Fruit fly (Drosophila melanogaster): ENCODE results near the gene CG10337.

CG10337 gene

DNA sequence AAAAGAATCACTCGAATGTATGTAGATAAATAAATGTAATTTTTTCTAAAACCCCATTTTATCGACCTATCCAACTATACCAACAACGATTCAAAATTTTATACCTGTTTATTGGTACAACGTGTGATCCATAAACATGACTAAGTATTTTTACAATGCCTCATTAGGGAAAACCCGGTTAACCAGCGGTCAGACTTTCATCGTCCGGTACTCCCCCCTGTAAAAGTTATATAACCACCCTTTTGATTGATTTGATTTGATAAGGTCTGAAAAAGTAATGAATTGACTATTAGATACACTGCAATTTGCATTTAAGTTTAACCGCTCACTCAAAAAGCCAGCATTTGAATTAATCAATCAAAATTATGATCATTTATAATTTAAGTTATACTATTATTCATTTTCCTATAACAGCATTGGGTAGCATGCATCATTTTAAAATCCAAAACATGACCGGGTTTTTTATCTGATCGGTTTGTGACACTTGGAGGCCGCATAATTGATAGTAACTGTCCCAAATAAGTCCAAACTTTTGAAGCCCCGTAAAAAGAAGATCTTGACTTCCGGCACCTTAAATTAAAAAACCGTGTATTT lies 20.6 kb upstream of the CG10337 start:
- no peak for TF ChIP-seq Dif (GFP tag; optimal IDR thresholded peaks at IDR 0.05; ENCODE audit: partially characterized antibody)
- TF ChIP-seq HLH106 (tag; optimal IDR thresholded peaks at IDR 0.05), result no peak
- TF ChIP-seq Mio (GFP tag; optimal IDR thresholded peaks at IDR 0.05), result no peak
- no peak for TF ChIP-seq Rel (GFP tag; optimal IDR thresholded peaks at IDR 0.05)
- TF ChIP-seq Rel (tag; optimal IDR thresholded peaks at IDR 0.05), result peak; percentile 86
- no peak for TF ChIP-seq CG32264 (GFP tag; optimal IDR thresholded peaks at IDR 0.05)
- no peak for TF ChIP-seq CG9705 (GFP tag; optimal IDR thresholded peaks at IDR 0.05)

DNA sequence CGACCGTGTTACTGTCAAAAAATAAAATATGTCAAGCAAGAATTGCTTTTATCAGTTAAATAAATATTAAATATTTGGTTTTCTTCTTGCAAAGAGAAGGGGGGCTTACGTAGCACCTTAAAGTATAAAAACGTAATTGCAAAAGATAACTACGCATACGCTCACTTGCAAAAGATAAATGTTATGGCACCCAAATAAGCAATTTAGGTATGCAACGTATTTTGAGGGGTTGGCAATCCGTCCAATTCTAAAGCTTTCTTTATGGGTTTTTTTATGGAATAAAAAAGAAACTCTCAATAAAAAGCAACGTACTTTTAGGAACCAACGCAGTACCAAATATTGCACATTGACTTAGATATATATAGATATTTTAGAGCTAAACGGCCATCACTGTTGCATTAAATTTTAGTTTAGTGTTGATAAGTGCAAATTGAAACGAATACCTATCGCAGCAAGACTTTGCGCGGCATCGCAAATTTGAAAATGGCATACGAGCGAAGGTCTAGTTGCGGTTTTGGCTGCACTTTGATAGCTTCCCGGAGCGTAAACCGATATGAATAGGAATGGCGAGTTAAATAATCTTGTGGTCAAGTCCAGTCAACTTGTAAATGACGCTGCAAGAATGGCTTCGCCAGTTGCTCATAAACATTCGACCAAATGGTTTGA lies 18.6 kb upstream of the CG10337 start, which contains the start of gene CG13077:
TSS of gene CG13077 (plus strand) at position 631 of the 666 bp plus-strand sequence.
- TF ChIP-seq Myc (optimal IDR thresholded peaks at IDR 0.05) (peak; percentile 75), Dif (GFP tag; optimal IDR thresholded peaks at IDR 0.05; ENCODE audit: partially characterized antibody) (peak; percentile 28), Jra (GFP tag; optimal IDR thresholded peaks at IDR 0.05) (no peak)

DNA sequence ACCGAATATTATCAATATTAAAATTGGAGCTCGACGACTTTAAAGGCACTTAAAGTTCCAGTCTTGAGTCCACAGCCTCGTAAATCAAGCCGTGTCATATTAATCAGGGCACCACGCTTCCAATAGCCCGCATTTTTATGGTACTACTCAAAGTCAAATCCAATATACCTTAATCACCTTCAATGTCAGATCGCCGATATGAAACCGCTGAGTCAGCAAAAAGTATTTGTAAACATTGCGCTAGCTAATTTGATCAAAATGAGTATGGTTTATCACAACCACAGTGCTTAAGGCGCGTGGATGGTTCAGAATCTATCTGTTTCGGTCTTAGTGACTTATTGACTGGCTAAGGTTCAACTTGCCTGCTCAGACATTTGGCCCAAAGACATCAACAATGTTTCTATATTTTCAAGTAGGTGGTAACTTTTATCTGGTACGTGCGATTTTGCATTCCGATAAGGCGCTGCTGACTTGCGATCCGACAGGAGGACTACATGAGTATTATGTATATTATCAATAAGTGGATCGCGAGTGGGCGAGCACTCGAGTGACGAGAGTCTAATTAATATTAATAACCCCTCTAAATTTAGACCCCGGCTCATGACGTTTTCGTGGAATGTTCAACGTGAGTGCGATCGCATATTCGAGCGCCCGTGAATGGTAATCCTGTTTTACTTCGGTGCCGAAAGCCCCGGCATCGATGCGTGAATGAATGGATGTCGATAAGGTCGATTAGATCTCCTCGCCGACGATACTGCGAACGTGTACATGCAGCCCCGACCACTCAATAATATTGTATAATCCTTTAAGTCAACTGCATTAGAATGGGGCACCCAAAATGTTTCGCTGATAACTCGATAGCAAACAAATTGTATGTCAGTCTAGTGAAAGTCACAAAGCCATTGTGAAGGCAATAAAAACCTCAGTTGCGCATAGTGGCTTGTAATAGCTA lies 16.5 kb upstream of the CG10337 start, which contains the start of gene CG13078:
TSS of gene CG13078 (plus strand) at position 902 of the 952 bp plus-strand sequence.
- TF ChIP-seq h (GFP tag; optimal IDR thresholded peaks at IDR 0.05), result peak; percentile 16
- no peak for TF ChIP-seq N (GFP tag; optimal IDR thresholded peaks at IDR 0.05)

DNA sequence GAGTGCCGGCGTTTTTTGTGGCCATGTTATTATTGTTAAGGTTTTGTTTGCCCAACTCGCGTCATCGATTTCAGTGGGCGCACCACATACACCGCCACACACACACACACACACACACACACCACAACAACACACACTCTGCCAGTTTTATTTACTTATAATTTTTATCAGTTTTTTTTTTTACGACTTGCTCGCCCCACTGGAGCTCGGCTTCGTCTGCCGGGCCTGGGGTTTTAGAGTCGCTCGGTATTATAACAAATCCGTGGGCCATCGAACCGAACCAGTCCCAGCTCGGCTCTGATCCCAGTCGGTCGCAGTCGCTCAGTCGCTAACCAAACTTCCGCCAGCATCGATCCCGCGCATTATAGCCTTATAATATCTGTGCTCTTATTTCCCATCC lies 2.7 kb upstream of the CG10337 start:
- TF ChIP-seq Dfd (GFP tag; optimal IDR thresholded peaks at IDR 0.05) (no peak), ey (GFP tag; optimal IDR thresholded peaks at IDR 0.05) (no peak), Vsx2 (GFP tag; optimal IDR thresholded peaks at IDR 0.05; ENCODE audit: partially characterized antibody) (peak; percentile 16), sage (GFP tag; optimal IDR thresholded peaks at IDR 0.05) (no peak), Abd-B (GFP tag; optimal IDR thresholded peaks at IDR 0.05) (no peak), br (GFP tag; optimal IDR thresholded peaks at IDR 0.05) (peak; percentile 64), woc (GFP tag; optimal IDR thresholded peaks at IDR 0.05) (no peak), Dif (GFP tag; optimal IDR thresholded peaks at IDR 0.05; ENCODE audit: partially characterized antibody) (peak; percentile 8), OdsH (GFP tag; optimal IDR thresholded peaks at IDR 0.05) (peak; percentile 1), Hr83 (GFP tag; optimal IDR thresholded peaks at IDR 0.05; ENCODE audit: poor library complexity, severe bottlenecking) (peak; percentile 42), fru (GFP tag; optimal IDR thresholded peaks at IDR 0.05) (peak; percentile 56), Hnf4 (GFP tag; optimal IDR thresholded peaks at IDR 0.05) (no peak), psq (GFP tag; optimal IDR thresholded peaks at IDR 0.05) (peak; percentile 49), dmrt93B (GFP tag; optimal IDR thresholded peaks at IDR 0.05) (no peak), h (GFP tag; optimal IDR thresholded peaks at IDR 0.05) (peak; percentile 37), Rel (GFP tag; optimal IDR thresholded peaks at IDR 0.05) (peak; percentile 17), Rel (tag; optimal IDR thresholded peaks at IDR 0.05) (peak; percentile 82), Jra (GFP tag; optimal IDR thresholded peaks at IDR 0.05) (peak; percentile 6)

DNA sequence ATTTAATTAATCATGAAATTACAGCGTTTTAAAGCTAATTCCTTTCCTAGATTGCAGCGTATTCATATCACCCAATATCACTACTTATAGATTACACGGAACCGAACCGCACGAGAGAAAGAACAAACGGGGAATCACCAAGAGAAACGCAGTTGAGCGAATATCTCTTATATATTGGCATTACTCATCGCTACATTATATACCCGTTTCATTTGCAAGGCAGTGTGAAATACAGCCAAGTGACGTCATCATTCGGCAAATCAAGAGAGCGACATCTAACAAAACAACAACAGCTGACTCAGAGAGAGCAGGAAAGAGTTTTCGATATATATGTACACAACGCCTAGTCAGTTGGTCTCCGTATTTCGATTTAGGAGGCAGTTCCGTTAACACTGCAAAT lies 1.4 kb upstream of the CG10337 start, which contains the start of gene Tep4:
TSS of gene Tep4 (plus strand) at position 350 of the 400 bp plus-strand sequence.
- no peak for TF ChIP-seq dmrt93B (GFP tag; optimal IDR thresholded peaks at IDR 0.05)
- peak; percentile 36 for TF ChIP-seq Rel (GFP tag; optimal IDR thresholded peaks at IDR 0.05)
- peak; percentile 99 for TF ChIP-seq Rel (tag; optimal IDR thresholded peaks at IDR 0.05)
- TF ChIP-seq HLH106 (tag; optimal IDR thresholded peaks at IDR 0.05), result no peak
- TF ChIP-seq Sp1 (GFP tag; optimal IDR thresholded peaks at IDR 0.05), result no peak
- no peak for TF ChIP-seq jim (GFP tag; optimal IDR thresholded peaks at IDR 0.05)
- no peak for TF ChIP-seq foxo (GFP tag; optimal IDR thresholded peaks at IDR 0.05)
- TF ChIP-seq CG9705 (GFP tag; optimal IDR thresholded peaks at IDR 0.05), result no peak
- TF ChIP-seq Jra (GFP tag; optimal IDR thresholded peaks at IDR 0.05), result peak; percentile 35
- no peak for TF ChIP-seq Hr83 (GFP tag; optimal IDR thresholded peaks at IDR 0.05; ENCODE audit: poor library complexity, severe bottlenecking)
- TF ChIP-seq dl (GFP tag; optimal IDR thresholded peaks at IDR 0.05; ENCODE audit: insufficient read depth in 1 of 2, partially characterized antibody in 2 of 2), result peak; percentile 22 to 55
